Worm (Caenorhabditis elegans) whole organism, late embryonic: ENCODE measurements around the gene str-41.

Experiments used
- F13H6.1 ChIP-seq: sonication (generic microtip); optimal IDR thresholded peaks from 2 replicates; lab custom pipeline; 2016; ENCODE audit warnings: missing genetic modification characterization, missing compliant biosample characterization
- gmeb-2 ChIP-seq: sonication (generic microtip); optimal IDR thresholded peaks from 2 replicates; lab custom pipeline; 2016; ENCODE audit warnings: missing genetic modification characterization, inconsistent platforms, missing compliant biosample characterization
- nhr-11 ChIP-seq: fragments of 150-350 bp; optimal IDR thresholded peaks from 2 replicates; lab custom pipeline; 2014; ENCODE audit warnings: missing biosample characterization, missing genetic modification characterization
- pat-9 ChIP-seq: fragments of 200-800 bp; sonication (Bioruptor generic); optimal IDR thresholded peaks from 2 replicates; lab custom pipeline; 2018; ENCODE audit warnings: mild to moderate bottlenecking, missing genetic modification characterization, moderate library complexity, missing compliant biosample characterization
- pax-1 ChIP-seq: fragments of 150-350 bp; optimal IDR thresholded peaks from 2 replicates; lab custom pipeline; 2014; ENCODE audit warnings: missing biosample characterization, missing genetic modification characterization
- pha-4 ChIP-seq: fragments of 150-350 bp; optimal IDR thresholded peaks from 2 replicates; lab custom pipeline; 2018; ENCODE audit warnings: missing biosample characterization, missing genetic modification reagents, missing genetic modification characterization
- unc-86 ChIP-seq: sonication (generic microtip); optimal IDR thresholded peaks from 2 replicates; lab custom pipeline; 2016; ENCODE audit warnings: missing genetic modification characterization, missing compliant biosample characterization

ce11 chrV:7399202-7399601, 12.6 kb upstream of the str-41 start, which contains the start of gene gst-41:
- no peak for TF ChIP-seq pha-4 (tag; lab: Kevin White, UChicago)
- TF ChIP-seq unc-86 (tag; lab: Kevin White, UChicago) = no peak
- TF ChIP-seq pax-1 (tag; lab: Kevin White, UChicago) = no peak
- TF ChIP-seq gmeb-2 (tag; lab: Kevin White, UChicago) = no peak
- no peak for TF ChIP-seq pat-9 (tag; lab: Kevin White, UChicago)
- TF ChIP-seq nhr-11 = no peak
- no peak for TF ChIP-seq F13H6.1 (tag; lab: Kevin White, UChicago)
